Fruit fly (Drosophila melanogaster) Kc167 (cell line): ENCODE measurements around the gene Tbc1d8-9.

ENCODE experiments used
- Myc ChIP-seq: fragments of >200 bp; optimal IDR thresholded peaks from 2 replicates; lab custom pipeline; 2017; ENCODE audit warnings: missing external identifiers
- Sin3A ChIP-seq: fragments of >200 bp; optimal IDR thresholded peaks from 2 replicates; lab custom pipeline; 2018; ENCODE audit warnings: missing external identifiers
- h ChIP-seq: fragments of >200 bp; optimal IDR thresholded peaks from 3 replicates; lab custom pipeline; 2018; ENCODE audit warnings: missing external identifiers
- insv ChIP-seq: fragments of >200 bp; optimal IDR thresholded peaks from 3 replicates; lab custom pipeline; 2018; ENCODE audit warnings: missing external identifiers
- psq ChIP-seq: fragments of >200 bp; optimal IDR thresholded peaks from 2 replicates; lab custom pipeline; 2017; ENCODE audit warnings: missing external identifiers
- ttk ChIP-seq: sonication (Bioruptor generic); optimal IDR thresholded peaks from 2 replicates; lab custom pipeline; 2017; ENCODE audit warnings: missing external identifiers

The Tbc1d8-9 gene

dm6 chr3L:21297703-21298102, 45.8 kb downstream of the Tbc1d8-9 start, which contains the start of gene Edg78E:
Edg78E (minus strand) TSS chr3L:21297803.
- TF ChIP-seq Myc (no peak), h (no peak), Sin3A (lab: Kevin White, UChicago) (no peak), psq (lab: Kevin White, UChicago) (no peak), insv (lab: Kevin White, UChicago) (no peak), ttk (lab: Kevin White, UChicago) (no peak)

DNA sequence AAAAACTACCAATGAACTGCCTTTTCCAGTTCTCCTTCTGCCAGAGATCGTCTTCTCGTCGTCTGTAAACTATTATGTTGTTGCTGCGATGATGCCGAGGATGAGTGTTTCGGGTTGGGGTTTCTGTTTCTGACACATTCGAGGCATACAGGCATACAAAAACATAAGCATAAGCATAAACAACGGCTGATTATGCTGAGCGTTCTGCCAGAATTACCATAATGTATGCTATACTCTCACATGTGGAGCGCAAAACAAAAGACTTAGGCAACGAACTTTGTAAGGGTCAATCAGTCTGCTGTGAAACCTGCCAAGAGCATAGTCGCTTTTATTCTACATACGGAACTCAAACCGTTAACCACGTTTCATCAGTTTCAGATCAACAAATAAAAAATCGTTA, 49.3 kb downstream of the Tbc1d8-9 start, which contains the start of gene Cpr78Cb:
TSS of gene Cpr78Cb (plus strand) at position 291 of the 400 bp plus-strand sequence.
- TF ChIP-seq psq (lab: Kevin White, UChicago), result no peak

dm6 chr3L:21292700-21293099, 50.8 kb downstream of the Tbc1d8-9 start, which contains the start of gene Cpr78Ca:
Cpr78Ca (minus strand) TSS chr3L:21292800.
- TF ChIP-seq Myc (no peak), psq (lab: Kevin White, UChicago) (no peak), Sin3A (lab: Kevin White, UChicago) (no peak), h (no peak), ttk (lab: Kevin White, UChicago) (no peak), insv (lab: Kevin White, UChicago) (no peak)

dm6 chr3L:21291055-21291454, 52.5 kb downstream of the Tbc1d8-9 start:
- TF ChIP-seq psq (lab: Kevin White, UChicago), result no peak
- TF ChIP-seq insv (lab: Kevin White, UChicago), result no peak
- no peak for TF ChIP-seq Myc
- TF ChIP-seq Sin3A (lab: Kevin White, UChicago), result no peak

- TF ChIP-seq h (no peak), psq (lab: Kevin White, UChicago) (no peak), insv (lab: Kevin White, UChicago) (no peak), Sin3A (lab: Kevin White, UChicago) (no peak), ttk (lab: Kevin White, UChicago) (no peak), Myc (no peak)
These were observed 53.2 kb downstream of the Tbc1d8-9 start for dm6 chr3L:21290336-21290735.
